Fruit fly (Drosophila melanogaster): ENCODE measurements around the gene CG45428.

Gene CG45428

dm6 chr3L:22837651-22838614 lies 1.1 kb upstream of the CG45428 start (continued):
- peak; percentile 1 for TF ChIP-seq CG6808 (GFP tag; optimal IDR thresholded peaks at IDR 0.05)
- TF ChIP-seq Met (GFP tag; optimal IDR thresholded peaks at IDR 0.05) = no peak
- TF ChIP-seq CG6276 (GFP tag; optimal IDR thresholded peaks at IDR 0.05) = peak; percentile 40
- no peak for TF ChIP-seq CG9139 (GFP tag; optimal IDR thresholded peaks at IDR 0.05)
- TF ChIP-seq Hr4 (GFP tag; optimal IDR thresholded peaks at IDR 0.05) = no peak
- peak; percentile 30 for TF ChIP-seq net (GFP tag; optimal IDR thresholded peaks at IDR 0.05)
- no peak for TF ChIP-seq Ets96B (tag; optimal IDR thresholded peaks at IDR 0.05)
- no peak for TF ChIP-seq Gug (GFP tag; IDR thresholded peaks at IDR 0.05)
- peak; percentile 27; the same call in 1 of the 3 replicates for TF ChIP-seq CG8119 (GFP tag; IDR thresholded peaks at IDR 0.05)
- TF ChIP-seq acj6 (GFP tag; optimal IDR thresholded peaks at IDR 0.05) = no peak
- TF ChIP-seq esn (GFP tag; optimal IDR thresholded peaks at IDR 0.05) = no peak
- peak; percentile 62 for TF ChIP-seq svp (GFP tag)
- TF ChIP-seq CG1621 (tag; optimal IDR thresholded peaks at IDR 0.05) = no peak
- no peak for TF ChIP-seq Eip75B (GFP tag; optimal IDR thresholded peaks at IDR 0.05)
- TF ChIP-seq eg (GFP tag; IDR thresholded peaks at IDR 0.05) = peak; percentile 55
- no peak for TF ChIP-seq lz (GFP tag; optimal IDR thresholded peaks at IDR 0.05)
- TF ChIP-seq vri (GFP tag; optimal IDR thresholded peaks at IDR 0.05) = peak; percentile 97
- no peak for TF ChIP-seq Ets21C (GFP tag; optimal IDR thresholded peaks at IDR 0.05)
- no peak for TF ChIP-seq CG11902 (GFP tag; optimal IDR thresholded peaks at IDR 0.05)

- peak; percentile 16 for TF ChIP-seq net (GFP tag; optimal IDR thresholded peaks at IDR 0.05)
- TF ChIP-seq CG8632 (GFP tag; optimal IDR thresholded peaks at IDR 0.05) = peak; percentile 42
- TF ChIP-seq eg (GFP tag; IDR thresholded peaks at IDR 0.05) = peak; percentile 62; the same call in 2 of the 3 replicates
- TF ChIP-seq CG4318 (GFP tag; optimal IDR thresholded peaks at IDR 0.05) = no peak
- TF ChIP-seq CG6854 (GFP tag; optimal IDR thresholded peaks at IDR 0.05) = peak; percentile 68
- peak; percentile 86 for TF ChIP-seq Eip78C (GFP tag)
- no peak for TF ChIP-seq CG11902 (GFP tag; optimal IDR thresholded peaks at IDR 0.05)
- TF ChIP-seq dac (GFP tag; optimal IDR thresholded peaks at IDR 0.05) = peak; percentile 33
- no peak for TF ChIP-seq OdsH (GFP tag; optimal IDR thresholded peaks at IDR 0.05)
- TF ChIP-seq CG34406 (GFP tag; optimal IDR thresholded peaks at IDR 0.05) = peak; percentile 2
- TF ChIP-seq salr (GFP tag; optimal IDR thresholded peaks at IDR 0.05) = peak in 1 of 2 experiments; percentile 15
- peak; percentile 41 for TF ChIP-seq Blimp-1 (GFP tag; optimal IDR thresholded peaks at IDR 0.05)
- TF ChIP-seq CG32006 (GFP tag; optimal IDR thresholded peaks at IDR 0.05) = peak; percentile 56
- peak; percentile 67 for TF ChIP-seq CG6808 (GFP tag; optimal IDR thresholded peaks at IDR 0.05)
- TF ChIP-seq Gug (GFP tag; IDR thresholded peaks at IDR 0.05) = no peak; the same call in 1 of the 2 replicates
- TF ChIP-seq esn (GFP tag; optimal IDR thresholded peaks at IDR 0.05) = peak; percentile 27
- no peak for TF ChIP-seq Met (GFP tag; optimal IDR thresholded peaks at IDR 0.05)
- TF ChIP-seq CG10631 (GFP tag; optimal IDR thresholded peaks at IDR 0.05) = no peak
- no peak for TF ChIP-seq acj6 (GFP tag; optimal IDR thresholded peaks at IDR 0.05)
- TF ChIP-seq CG31627 (GFP tag; optimal IDR thresholded peaks at IDR 0.05) = no peak
- TF ChIP-seq pdm3 (GFP tag; optimal IDR thresholded peaks at IDR 0.05) = no peak
- peak; percentile 75 for TF ChIP-seq CG9139 (GFP tag; optimal IDR thresholded peaks at IDR 0.05)
- TF ChIP-seq Hr38 (GFP tag; optimal IDR thresholded peaks at IDR 0.05) = no peak
- TF ChIP-seq CG3919 (GFP tag; optimal IDR thresholded peaks at IDR 0.05) = peak; percentile 62
- TF ChIP-seq CG6276 (GFP tag; optimal IDR thresholded peaks at IDR 0.05) = peak; percentile 64
- peak; percentile 69; the same call in 2 of the 3 replicates for TF ChIP-seq CG6163 (GFP tag; IDR thresholded peaks at IDR 0.05)
- TF ChIP-seq Eip93F (GFP tag; optimal IDR thresholded peaks at IDR 0.05) = no peak
- TF ChIP-seq lz (GFP tag; optimal IDR thresholded peaks at IDR 0.05) = peak; percentile 5
- TF ChIP-seq topi (GFP tag; optimal IDR thresholded peaks at IDR 0.05) = peak; percentile 4
- TF ChIP-seq Smox (GFP tag; optimal IDR thresholded peaks at IDR 0.05) = no peak
- TF ChIP-seq Sox102F (GFP tag; optimal IDR thresholded peaks at IDR 0.05) = peak; percentile 56
- peak; percentile 38; the same call in 1 of the 2 replicates for TF ChIP-seq CG11294 (GFP tag; IDR thresholded peaks at IDR 0.05)
- TF ChIP-seq fd59A (GFP tag; optimal IDR thresholded peaks at IDR 0.05) = no peak
- peak; percentile 49 for TF ChIP-seq spab (GFP tag; optimal IDR thresholded peaks at IDR 0.05)
- peak; percentile 51 for TF ChIP-seq CG7368 (GFP tag; optimal IDR thresholded peaks at IDR 0.05)
- TF ChIP-seq Eip75B (GFP tag; optimal IDR thresholded peaks at IDR 0.05) = peak; percentile 5
- TF ChIP-seq CG11762 (GFP tag; optimal IDR thresholded peaks at IDR 0.05; ENCODE audit: insufficient read depth) = peak; percentile 38
Measured at dm6 chr3L:22835144-22835964, 1.5 kb downstream of the CG45428 start, which contains the start of gene jim. Gene jim, minus strand, starts transcription at chr3L:22835194.
